Fruit fly (Drosophila melanogaster) whole organism, prepupa: ENCODE data around the gene Hn.

Experiments
- CG10669 ChIP-seq: fragments of 200-800 bp; sonication (Bioruptor generic); optimal IDR thresholded peaks from 3 replicates; lab custom pipeline; 2018; ENCODE audit warnings: missing biosample characterization, mild to moderate bottlenecking, missing genetic modification characterization, moderate library complexity
- CG11294 ChIP-seq: fragments of 200-800 bp; sonication (Bioruptor generic); IDR thresholded peaks from 2 replicates; pipeline ENCODE4 v1.3.6; 2022; ENCODE audit warnings: missing biosample characterization, missing genetic modification characterization
- CG11762 ChIP-seq: fragments of 200-800 bp; sonication (Bioruptor generic); optimal IDR thresholded peaks from 3 replicates; lab custom pipeline; 2016; ENCODE audit warnings: missing biosample characterization, missing genetic modification characterization; ENCODE audit not compliant: insufficient read depth
- CG11902 ChIP-seq: fragments of 200-800 bp; sonication (Bioruptor generic); optimal IDR thresholded peaks from 3 replicates; lab custom pipeline; 2016; ENCODE audit warnings: missing biosample characterization, missing genetic modification characterization
- CG15336 ChIP-seq: fragments of 200-800 bp; sonication (Bioruptor generic); IDR thresholded peaks from 2 replicates; pipeline ENCODE4 v1.3.6; 2022; ENCODE audit warnings: missing biosample characterization, missing genetic modification characterization
- CG1621 ChIP-seq: fragments of 200-800 bp; sonication (Bioruptor generic); optimal IDR thresholded peaks from 3 replicates; lab custom pipeline; 2018; ENCODE audit warnings: missing biosample characterization, mild to moderate bottlenecking, missing genetic modification characterization
- CG16779 ChIP-seq: fragments of 200-800 bp; sonication (Bioruptor generic); optimal IDR thresholded peaks from 3 replicates; lab custom pipeline; 2017; ENCODE audit warnings: missing biosample characterization, mild to moderate bottlenecking, missing genetic modification characterization
- CG3032 ChIP-seq: fragments of 200-800 bp; optimal IDR thresholded peaks from 2 replicates; lab custom pipeline; 2019; ENCODE audit warnings: missing biosample characterization, mild to moderate bottlenecking, missing genetic modification characterization, moderate library complexity
- CG31627 ChIP-seq: fragments of 200-800 bp; sonication (Bioruptor generic); optimal IDR thresholded peaks from 3 replicates; lab custom pipeline; 2016; ENCODE audit warnings: missing biosample characterization, missing genetic modification characterization
- CG34406 ChIP-seq: fragments of 200-800 bp; sonication (Bioruptor generic); optimal IDR thresholded peaks from 3 replicates; lab custom pipeline; 2016; ENCODE audit warnings: missing biosample characterization, missing genetic modification characterization
- CG4318 ChIP-seq: fragments of 200-800 bp; sonication (Bioruptor generic); optimal IDR thresholded peaks from 3 replicates; lab custom pipeline; 2017; ENCODE audit warnings: missing biosample characterization, mild to moderate bottlenecking, missing genetic modification characterization
- CG6163 ChIP-seq: fragments of 200-800 bp; sonication (Bioruptor generic); IDR thresholded peaks from 3 replicates; pipeline ENCODE4 v1.3.6; 2022; ENCODE audit warnings: missing biosample characterization, missing genetic modification characterization
- CG6276 ChIP-seq: fragments of 200-800 bp; sonication (Bioruptor generic); optimal IDR thresholded peaks from 2 replicates; lab custom pipeline; 2017; ENCODE audit warnings: missing biosample characterization, mild to moderate bottlenecking, missing genetic modification characterization
- CG6792 ChIP-seq: fragments of 200-800 bp; sonication (Bioruptor generic); optimal IDR thresholded peaks from 3 replicates; lab custom pipeline; 2016; ENCODE audit warnings: missing biosample characterization, missing genetic modification characterization
- CG7368 ChIP-seq: fragments of 200-800 bp; sonication (Bioruptor generic); optimal IDR thresholded peaks from 3 replicates; lab custom pipeline; 2016; ENCODE audit warnings: missing biosample characterization, missing genetic modification characterization
- CG8119 ChIP-seq: fragments of 200-800 bp; sonication (Bioruptor generic); IDR thresholded peaks from 3 replicates; pipeline ENCODE4 v1.3.6; 2022; ENCODE audit warnings: missing biosample characterization, missing genetic modification characterization
- CG8319 ChIP-seq: fragments of 200-800 bp; sonication (Bioruptor generic); optimal IDR thresholded peaks from 3 replicates; lab custom pipeline; 2016; ENCODE audit warnings: missing biosample characterization, missing genetic modification characterization
- CG9139 ChIP-seq: fragments of 200-800 bp; sonication (Bioruptor generic); optimal IDR thresholded peaks from 3 replicates; lab custom pipeline; 2017; ENCODE audit warnings: missing biosample characterization, mild to moderate bottlenecking, missing genetic modification characterization
- Eip75B ChIP-seq: fragments of 200-800 bp; sonication (Bioruptor generic); optimal IDR thresholded peaks from 3 replicates; lab custom pipeline; 2016; ENCODE audit warnings: missing biosample characterization, missing genetic modification characterization
- Eip78C ChIP-seq: fragments of 200-800 bp; sonication (Bioruptor generic); peaks from one replicate; lab custom pipeline; 2016; ENCODE audit warnings: missing biosample characterization, missing genetic modification characterization
- Eip93F ChIP-seq: fragments of 200-800 bp; sonication (Bioruptor generic); optimal IDR thresholded peaks from 2 replicates; lab custom pipeline; 2016; ENCODE audit warnings: missing biosample characterization, mild to moderate bottlenecking, missing genetic modification characterization
- Ets21C ChIP-seq: fragments of 200-800 bp; sonication (Bioruptor generic); optimal IDR thresholded peaks from 3 replicates; lab custom pipeline; 2016; ENCODE audit warnings: missing biosample characterization, missing genetic modification characterization
- Ets96B ChIP-seq: fragments of 200-800 bp; optimal IDR thresholded peaks from 2 replicates; lab custom pipeline; 2019; ENCODE audit warnings: missing biosample characterization, mild to moderate bottlenecking, missing genetic modification characterization, moderate library complexity
- Gug ChIP-seq: fragments of 200-800 bp; sonication (Bioruptor generic); IDR thresholded peaks from 2 replicates; pipeline ENCODE4 v1.3.6; 2022; ENCODE audit warnings: missing biosample characterization, missing genetic modification characterization
- Hr38 ChIP-seq: sonication (Bioruptor generic); optimal IDR thresholded peaks from 2 replicates; lab custom pipeline; 2016; ENCODE audit warnings: missing biosample characterization, missing genetic modification characterization
- Hr39 ChIP-seq: fragments of 200-800 bp; sonication (Bioruptor generic); optimal IDR thresholded peaks from 2 replicates; lab custom pipeline; 2016; ENCODE audit warnings: missing biosample characterization, missing genetic modification characterization
- Hr4 ChIP-seq: fragments of 200-800 bp; sonication (Bioruptor generic); optimal IDR thresholded peaks from 3 replicates; lab custom pipeline; 2016; ENCODE audit warnings: missing biosample characterization, missing genetic modification characterization
- Lpt ChIP-seq: fragments of 200-800 bp; sonication (Bioruptor generic); optimal IDR thresholded peaks from 3 replicates; lab custom pipeline; 2016; ENCODE audit warnings: missing biosample characterization, missing genetic modification characterization
- Met ChIP-seq: fragments of 200-800 bp; sonication (Bioruptor generic); optimal IDR thresholded peaks from 3 replicates; lab custom pipeline; 2016; ENCODE audit warnings: missing biosample characterization, missing genetic modification characterization
- Smox ChIP-seq: fragments of 200-800 bp; sonication (Bioruptor generic); optimal IDR thresholded peaks from 3 replicates; lab custom pipeline; 2016; ENCODE audit warnings: missing biosample characterization, missing genetic modification characterization
- Sox102F ChIP-seq: fragments of 200-800 bp; sonication (Bioruptor generic); optimal IDR thresholded peaks from 2 replicates; lab custom pipeline; 2016; ENCODE audit warnings: missing biosample characterization, mild to moderate bottlenecking, missing genetic modification characterization
- Sox14 ChIP-seq: fragments of 200-800 bp; sonication (Bioruptor generic); optimal IDR thresholded peaks from 3 replicates; lab custom pipeline; 2016; ENCODE audit warnings: missing biosample characterization, missing genetic modification characterization
- Sox15 ChIP-seq: fragments of 200-800 bp; sonication (Bioruptor generic); optimal IDR thresholded peaks from 3 replicates; lab custom pipeline; 2016; ENCODE audit warnings: missing biosample characterization, missing genetic modification characterization
- achi ChIP-seq: fragments of 200-800 bp; sonication (Bioruptor generic); optimal IDR thresholded peaks from 3 replicates; lab custom pipeline; 2016; ENCODE audit warnings: missing biosample characterization, missing genetic modification characterization
- dac ChIP-seq: fragments of 200-800 bp; sonication (Bioruptor generic); optimal IDR thresholded peaks from 2 replicates; lab custom pipeline; 2017; ENCODE audit warnings: missing biosample characterization, mild to moderate bottlenecking, missing genetic modification characterization
- dsx ChIP-seq: fragments of 200-800 bp; optimal IDR thresholded peaks from 3 replicates; lab custom pipeline; 2019; ENCODE audit warnings: missing biosample characterization, mild to moderate bottlenecking, missing genetic modification characterization, moderate library complexity; ENCODE audit not compliant: poor library complexity, severe bottlenecking
- esn ChIP-seq: fragments of 200-800 bp; sonication (Bioruptor generic); optimal IDR thresholded peaks from 2 replicates; lab custom pipeline; 2016; ENCODE audit warnings: missing biosample characterization, mild to moderate bottlenecking, missing genetic modification characterization, moderate library complexity
- fd59A ChIP-seq: fragments of 200-800 bp; sonication (Bioruptor generic); optimal IDR thresholded peaks from 2 replicates; lab custom pipeline; 2017; ENCODE audit warnings: missing biosample characterization, mild to moderate bottlenecking, missing genetic modification characterization, missing genetic modification reagents
- fd85E ChIP-seq: fragments of 200-800 bp; sonication (Bioruptor generic); optimal IDR thresholded peaks from 3 replicates; lab custom pipeline; 2016; ENCODE audit warnings: missing biosample characterization, missing genetic modification characterization
- fkh ChIP-seq: fragments of 200-800 bp; sonication (Bioruptor generic); optimal IDR thresholded peaks from 3 replicates; lab custom pipeline; 2017; ENCODE audit warnings: missing biosample characterization, mild to moderate bottlenecking, missing genetic modification characterization, moderate library complexity
- salr ChIP-seq, 2 experiments: fragments of 200-800 bp; sonication (Bioruptor generic); optimal IDR thresholded peaks; 3 replicates each; lab custom pipeline; 2016 to 2018; ENCODE audit warnings: missing biosample characterization in 2 of 2, missing genetic modification characterization in 2 of 2, mild to moderate bottlenecking in 1 of 2
- svp ChIP-seq: fragments of 200-800 bp; sonication (Bioruptor generic); peaks from one replicate; lab custom pipeline; 2016; ENCODE audit warnings: missing biosample characterization, missing genetic modification characterization
- topi ChIP-seq: fragments of 200-800 bp; sonication (Bioruptor generic); optimal IDR thresholded peaks from 3 replicates; lab custom pipeline; 2016; ENCODE audit warnings: missing biosample characterization, missing genetic modification characterization
- vri ChIP-seq: fragments of 200-800 bp; sonication (Bioruptor generic); optimal IDR thresholded peaks from 3 replicates; lab custom pipeline; 2016; ENCODE audit warnings: missing biosample characterization, mild to moderate bottlenecking, missing genetic modification characterization

Hn gene

DNA sequence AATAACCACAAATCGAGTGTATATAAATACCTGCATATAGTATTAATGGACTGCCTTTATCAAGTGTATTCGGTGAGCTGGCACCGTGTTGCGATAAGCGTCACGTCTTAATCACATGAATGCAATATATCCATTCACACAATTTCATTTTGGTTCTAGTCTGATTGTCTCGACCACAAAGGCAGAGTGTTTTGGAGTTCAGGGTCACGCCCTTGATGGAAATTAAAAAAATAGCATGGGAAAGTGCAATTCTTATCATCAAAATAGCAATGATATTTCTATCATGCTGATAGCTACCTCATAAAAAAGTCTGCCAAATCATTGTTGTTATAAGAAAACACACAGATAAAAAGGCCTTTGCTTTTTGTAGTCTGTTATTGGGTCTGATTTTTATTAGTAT, 32.5 kb downstream of the Hn start:
- TF ChIP-seq CG7368 (GFP tag; lab: Kevin White, UChicago), result no peak
- peak; percentile 6 for TF ChIP-seq Eip93F
- peak; percentile 92 for TF ChIP-seq svp (GFP tag; lab: Kevin White, UChicago)

- no peak for TF ChIP-seq Eip78C (GFP tag; lab: Kevin White, UChicago)
- TF ChIP-seq vri (GFP tag; lab: Kevin White, UChicago), result peak; percentile 82
- peak; percentile 52 for TF ChIP-seq fkh (GFP tag; lab: Kevin White, UChicago)
- no peak for TF ChIP-seq Hr38
- no peak for TF ChIP-seq CG8319
- TF ChIP-seq svp (GFP tag; lab: Kevin White, UChicago), result peak; percentile 5
- TF ChIP-seq CG4318 (GFP tag; lab: Kevin White, UChicago), result no peak
These were observed 41.1 kb downstream of the Hn start for dm6 chr3L:7801308-7801893.

- no peak for TF ChIP-seq CG16779 (tag; lab: Kevin White, UChicago)
- TF ChIP-seq CG7368 (GFP tag; lab: Kevin White, UChicago), result no peak
- no peak for TF ChIP-seq CG11762
- no peak for TF ChIP-seq CG8319
- no peak for TF ChIP-seq Hr4 (GFP tag; lab: Kevin White, UChicago)
- peak; percentile 4 for TF ChIP-seq Ets96B (tag; lab: Kevin White, UChicago)
- no peak for TF ChIP-seq CG6792
- TF ChIP-seq Hr38, result no peak
- TF ChIP-seq CG1621 (tag; lab: Kevin White, UChicago), result no peak
- no peak for TF ChIP-seq CG34406
- no peak for TF ChIP-seq CG31627 (GFP tag; lab: Kevin White, UChicago)
- TF ChIP-seq CG8119, result peak; percentile 29; the same call in 1 of the 3 replicates
- no peak for TF ChIP-seq CG10669
- no peak for TF ChIP-seq Sox15
- no peak for TF ChIP-seq Hr39 (GFP tag; lab: Kevin White, UChicago)
- TF ChIP-seq achi (GFP tag; lab: Kevin White, UChicago), result peak; percentile 5
- no peak for TF ChIP-seq topi
- TF ChIP-seq Met, result no peak
- TF ChIP-seq Sox14 (GFP tag; lab: Kevin White, UChicago), result no peak
- peak; percentile 62 for TF ChIP-seq dsx (GFP tag; lab: Kevin White, UChicago)
- TF ChIP-seq fkh (GFP tag; lab: Kevin White, UChicago), result no peak
- TF ChIP-seq CG15336 (GFP tag; lab: Robert Waterston, UW), result peak; percentile 39; the same call in 1 of the 2 replicates
- no peak for TF ChIP-seq Smox (GFP tag; lab: Kevin White, UChicago)
- TF ChIP-seq Eip75B (GFP tag; lab: Kevin White, UChicago), result no peak
- peak; percentile 51 for TF ChIP-seq fd85E (GFP tag; lab: Kevin White, UChicago)
- no peak for TF ChIP-seq Eip93F
- no peak for TF ChIP-seq fd59A (GFP tag; lab: Kevin White, UChicago)
- TF ChIP-seq CG3032 (tag; lab: Kevin White, UChicago), result no peak
- TF ChIP-seq Ets21C (GFP tag; lab: Kevin White, UChicago), result no peak
- TF ChIP-seq Eip78C (GFP tag; lab: Kevin White, UChicago), result peak; percentile 64
- TF ChIP-seq CG6276 (GFP tag; lab: Kevin White, UChicago), result no peak
- TF ChIP-seq CG9139, result peak; percentile 59
- TF ChIP-seq Lpt (GFP tag; lab: Kevin White, UChicago), result peak; percentile 9
- no peak for TF ChIP-seq CG11294
- peak; percentile 45; the same call in 2 of the 3 replicates for TF ChIP-seq CG6163 (GFP tag; lab: Robert Waterston, UW)
- TF ChIP-seq CG11902 (GFP tag; lab: Kevin White, UChicago), result no peak
- peak; percentile 97 for TF ChIP-seq vri (GFP tag; lab: Kevin White, UChicago)
- peak; percentile 14 for TF ChIP-seq esn (GFP tag; lab: Kevin White, UChicago)
- no peak for TF ChIP-seq Gug (GFP tag; lab: Robert Waterston, UW)
- peak; percentile 18 for TF ChIP-seq Sox102F (GFP tag; lab: Kevin White, UChicago)
- no peak for TF ChIP-seq dac (GFP tag; lab: Kevin White, UChicago)
- peak in 1 of 2 experiments; percentile 6 for TF ChIP-seq salr (GFP tag; optimal IDR thresholded peaks at IDR 0.05; lab: Kevin White, UChicago)
These were observed 44.4 kb downstream of the Hn start for dm6 chr3L:7804406-7805327.
